Fruit fly (Drosophila melanogaster) whole organism, embryonic: Measurements from ENCODE around the gene Dhc62B.

Experiments used
- Ada2b ChIP-seq: fragments of 200-800 bp; sonication (Bioruptor generic); IDR thresholded peaks from 2 replicates; pipeline ENCODE4 v1.3.6; 2022; ENCODE audit warnings: missing biosample characterization, missing genetic modification characterization
- Antp ChIP-seq: fragments of 200-800 bp; sonication (Bioruptor generic); optimal IDR thresholded peaks from 3 replicates; lab custom pipeline; 2016; ENCODE audit warnings: missing biosample characterization, missing genetic modification characterization
- Asciz ChIP-seq: fragments of 200-800 bp; sonication (Bioruptor generic); optimal IDR thresholded peaks from 2 replicates; lab custom pipeline; 2017; ENCODE audit warnings: missing biosample characterization, mild to moderate bottlenecking, missing genetic modification characterization, missing genetic modification reagents
- C15 ChIP-seq: fragments of 200-800 bp; sonication (Bioruptor generic); IDR thresholded peaks from 3 replicates; pipeline ENCODE4 v1.3.6; 2022; ENCODE audit warnings: missing biosample characterization, missing genetic modification characterization
- CG10209 ChIP-seq: fragments of 200-800 bp; sonication (Bioruptor generic); optimal IDR thresholded peaks from 3 replicates; lab custom pipeline; 2017; ENCODE audit warnings: missing biosample characterization, mild to moderate bottlenecking, missing genetic modification characterization, missing genetic modification reagents
- CG12236 ChIP-seq: fragments of 200-800 bp; sonication (Bioruptor generic); optimal IDR thresholded peaks from 2 replicates; lab custom pipeline; 2016; ENCODE audit warnings: missing biosample characterization, missing genetic modification characterization
- CG12769 ChIP-seq: fragments of 200-800 bp; sonication (Bioruptor generic); optimal IDR thresholded peaks from 2 replicates; lab custom pipeline; 2019; ENCODE audit warnings: missing biosample characterization, mild to moderate bottlenecking, missing genetic modification characterization, moderate library complexity
- CG14667 ChIP-seq: fragments of 200-800 bp; sonication (Bioruptor generic); IDR thresholded peaks from 2 replicates; pipeline ENCODE4 v1.3.6; 2022; ENCODE audit warnings: missing biosample characterization, missing genetic modification characterization
- CG15073 ChIP-seq: fragments of 200-800 bp; sonication (Bioruptor generic); optimal IDR thresholded peaks from 2 replicates; lab custom pipeline; 2016; ENCODE audit warnings: missing biosample characterization, missing genetic modification characterization
- CG15601 ChIP-seq: fragments of 200-800 bp; sonication (Bioruptor generic); optimal IDR thresholded peaks from 3 replicates; lab custom pipeline; 2019; ENCODE audit warnings: missing biosample characterization, mild to moderate bottlenecking, missing genetic modification characterization, moderate library complexity
- CG17359 ChIP-seq: fragments of 200-800 bp; sonication (Bioruptor generic); optimal IDR thresholded peaks from 3 replicates; lab custom pipeline; 2018; ENCODE audit warnings: missing biosample characterization, mild to moderate bottlenecking, missing genetic modification characterization, moderate library complexity
- CG17361 ChIP-seq: fragments of 200-800 bp; sonication (Bioruptor generic); IDR thresholded peaks from 3 replicates; pipeline ENCODE4 v1.3.6; 2022; ENCODE audit warnings: missing biosample characterization, missing genetic modification characterization
- CG17802 ChIP-seq: fragments of 200-800 bp; sonication (Bioruptor generic); optimal IDR thresholded peaks from 2 replicates; lab custom pipeline; 2018; ENCODE audit warnings: missing biosample characterization, mild to moderate bottlenecking, missing genetic modification characterization, moderate library complexity
- CG2120 ChIP-seq: fragments of 200-800 bp; sonication (Bioruptor generic); optimal IDR thresholded peaks from 3 replicates; lab custom pipeline; 2016; ENCODE audit warnings: missing biosample characterization, missing genetic modification characterization
- CG2202 ChIP-seq: fragments of 200-800 bp; sonication (Bioruptor generic); optimal IDR thresholded peaks from 2 replicates; lab custom pipeline; 2018; ENCODE audit warnings: missing biosample characterization, mild to moderate bottlenecking, missing genetic modification characterization
- CG30431 ChIP-seq: fragments of 200-800 bp; sonication (Bioruptor generic); optimal IDR thresholded peaks from 2 replicates; lab custom pipeline; 2017; ENCODE audit warnings: missing biosample characterization, missing genetic modification characterization
- CG32532 ChIP-seq: fragments of 200-800 bp; sonication (Bioruptor generic); IDR thresholded peaks from 2 replicates; pipeline ENCODE4 v1.3.6; 2022; ENCODE audit warnings: missing biosample characterization, missing genetic modification characterization
- CG3407 ChIP-seq: fragments of 200-800 bp; sonication (Bioruptor generic); optimal IDR thresholded peaks from 2 replicates; lab custom pipeline; 2018; ENCODE audit warnings: missing biosample characterization, mild to moderate bottlenecking, missing genetic modification characterization
- CG4854 ChIP-seq: fragments of 200-800 bp; sonication (Bioruptor generic); optimal IDR thresholded peaks from 2 replicates; lab custom pipeline; 2016; ENCODE audit warnings: missing biosample characterization, missing genetic modification characterization, inconsistent platforms
- CG6765 ChIP-seq: fragments of 200-800 bp; sonication (Bioruptor generic); optimal IDR thresholded peaks from 3 replicates; lab custom pipeline; 2017; ENCODE audit warnings: missing biosample characterization, mild to moderate bottlenecking, missing genetic modification characterization
- CG7745 ChIP-seq: fragments of 200-800 bp; sonication (Bioruptor generic); optimal IDR thresholded peaks from 2 replicates; lab custom pipeline; 2018; ENCODE audit warnings: missing biosample characterization, mild to moderate bottlenecking, missing genetic modification characterization, moderate library complexity
- Dfd ChIP-seq, 2 experiments: fragments of >200 bp; optimal IDR thresholded peaks; 2 replicates each; lab custom pipeline; 2017; ENCODE audit warnings: missing biosample characterization in 2 of 2, missing genetic modification characterization in 2 of 2
- Dref ChIP-seq: fragments of 200-800 bp; sonication (Bioruptor generic); IDR thresholded peaks from 2 replicates; pipeline ENCODE4 v1.3.6; 2022; ENCODE audit warnings: missing biosample characterization, missing genetic modification characterization
- Drgx ChIP-seq: fragments of 200-800 bp; sonication (Bioruptor generic); IDR thresholded peaks from 2 replicates; pipeline ENCODE4 v1.3.6; 2022; ENCODE audit warnings: missing biosample characterization, missing genetic modification characterization
- HLH54F ChIP-seq: fragments of 200-800 bp; sonication (Bioruptor generic); optimal IDR thresholded peaks from 3 replicates; lab custom pipeline; 2016; ENCODE audit warnings: missing biosample characterization, missing genetic modification characterization
- Lhr ChIP-seq: fragments of 200-800 bp; sonication (Bioruptor generic); optimal IDR thresholded peaks from 3 replicates; lab custom pipeline; 2017; ENCODE audit warnings: mild to moderate bottlenecking, missing biosample characterization, missing genetic modification reagents, missing genetic modification characterization
- Mrtf ChIP-seq: fragments of 200-800 bp; sonication (Bioruptor generic); IDR thresholded peaks from 3 replicates; pipeline ENCODE4 v1.3.6; 2022; ENCODE audit warnings: missing biosample characterization, missing genetic modification characterization
- NFAT ChIP-seq: fragments of 200-800 bp; sonication (Bioruptor generic); IDR thresholded peaks from 2 replicates; pipeline ENCODE4 v1.3.6; 2022; ENCODE audit warnings: missing biosample characterization, missing genetic modification characterization
- Sry-β ChIP-seq: fragments of 200-800 bp; sonication (Bioruptor generic); optimal IDR thresholded peaks from 2 replicates; lab custom pipeline; 2018; ENCODE audit warnings: missing biosample characterization, mild to moderate bottlenecking, missing genetic modification characterization, moderate library complexity
- amos ChIP-seq: fragments of 200-800 bp; sonication (Bioruptor generic); IDR thresholded peaks from 2 replicates; pipeline ENCODE4 v1.3.6; 2022; ENCODE audit warnings: missing biosample characterization, missing genetic modification characterization; ENCODE audit not compliant: partially characterized antibody
- ap ChIP-seq: fragments of 200-800 bp; sonication (Bioruptor generic); IDR thresholded peaks from 2 replicates; pipeline ENCODE4 v1.3.6; 2022; ENCODE audit warnings: missing biosample characterization, missing genetic modification characterization
- dimm ChIP-seq: fragments of 200-800 bp; sonication (Bioruptor generic); IDR thresholded peaks from 2 replicates; pipeline ENCODE4 v1.3.6; 2022; ENCODE audit warnings: missing biosample characterization, missing genetic modification characterization
- disco-r ChIP-seq: fragments of 200-800 bp; sonication (Bioruptor generic); optimal IDR thresholded peaks from 2 replicates; lab custom pipeline; 2016; ENCODE audit warnings: missing biosample characterization, missing genetic modification characterization
- lola ChIP-seq, 3 experiments: fragments of >200 bp in 2 of 3; fragments of 200-800 bp in 1 of 3; sonication (Bioruptor generic) in 1 of 3; optimal IDR thresholded peaks; 2 replicates each; lab custom pipeline; 2017 to 2019; ENCODE audit warnings: missing biosample characterization in 3 of 3, missing genetic modification characterization in 3 of 3, mild to moderate bottlenecking in 1 of 3, moderate library complexity in 1 of 3
- maf-S ChIP-seq: fragments of 200-800 bp; sonication (Bioruptor generic); optimal IDR thresholded peaks from 2 replicates; lab custom pipeline; 2016; ENCODE audit warnings: missing biosample characterization, missing genetic modification characterization
- nerfin-1 ChIP-seq: fragments of 200-800 bp; sonication (Bioruptor generic); optimal IDR thresholded peaks from 3 replicates; lab custom pipeline; 2019; ENCODE audit warnings: missing biosample characterization, mild to moderate bottlenecking, missing genetic modification characterization, moderate library complexity
- nmo ChIP-seq: fragments of 200-800 bp; sonication (Bioruptor generic); optimal IDR thresholded peaks from 2 replicates; lab custom pipeline; 2018; ENCODE audit warnings: missing biosample characterization, mild to moderate bottlenecking, missing genetic modification characterization, moderate library complexity
- oc ChIP-seq: fragments of 200-800 bp; sonication (Bioruptor generic); optimal IDR thresholded peaks from 2 replicates; lab custom pipeline; 2018; ENCODE audit warnings: missing biosample characterization, mild to moderate bottlenecking, missing genetic modification characterization, moderate library complexity
- pho ChIP-seq: fragments of 200-800 bp; sonication (Bioruptor generic); optimal IDR thresholded peaks from 2 replicates; lab custom pipeline; 2016; ENCODE audit warnings: missing biosample characterization, missing genetic modification characterization
- repo ChIP-seq: fragments of 200-800 bp; sonication (Bioruptor generic); optimal IDR thresholded peaks from 2 replicates; lab custom pipeline; 2016; ENCODE audit warnings: missing biosample characterization, missing genetic modification characterization
- salm ChIP-seq: fragments of 200-800 bp; sonication (Bioruptor generic); optimal IDR thresholded peaks from 2 replicates; lab custom pipeline; 2018; ENCODE audit warnings: missing biosample characterization, mild to moderate bottlenecking, missing genetic modification characterization
- scrt ChIP-seq: fragments of 200-800 bp; sonication (Bioruptor generic); optimal IDR thresholded peaks from 2 replicates; lab custom pipeline; 2018; ENCODE audit warnings: missing biosample characterization, mild to moderate bottlenecking, missing genetic modification characterization, moderate library complexity
- sd ChIP-seq: fragments of 200-800 bp; sonication (Bioruptor generic); optimal IDR thresholded peaks from 3 replicates; lab custom pipeline; 2018; ENCODE audit warnings: missing biosample characterization, mild to moderate bottlenecking, missing genetic modification characterization, moderate library complexity
- sisA ChIP-seq: fragments of 200-800 bp; sonication (Bioruptor generic); IDR thresholded peaks from 2 replicates; pipeline ENCODE4 v1.3.6; 2022; ENCODE audit warnings: missing biosample characterization, missing genetic modification characterization
- so ChIP-seq: fragments of 200-800 bp; sonication (Bioruptor generic); IDR thresholded peaks from 3 replicates; pipeline ENCODE4 v1.3.6; 2022; ENCODE audit warnings: missing biosample characterization, missing genetic modification characterization
- sqz ChIP-seq: fragments of 200-800 bp; sonication (Bioruptor generic); optimal IDR thresholded peaks from 3 replicates; lab custom pipeline; 2018; ENCODE audit warnings: missing biosample characterization, mild to moderate bottlenecking, missing genetic modification characterization
- toy ChIP-seq: fragments of 200-800 bp; sonication (Bioruptor generic); IDR thresholded peaks from 2 replicates; pipeline ENCODE4 v1.3.6; 2022; ENCODE audit warnings: missing biosample characterization, missing genetic modification characterization
- zen2 ChIP-seq: fragments of 200-800 bp; sonication (Bioruptor generic); IDR thresholded peaks from 3 replicates; pipeline ENCODE4 v1.3.6; 2022; ENCODE audit warnings: missing biosample characterization, missing genetic modification characterization; ENCODE audit not compliant: partially characterized antibody
- zfh1 ChIP-seq: fragments of 200-800 bp; sonication (Bioruptor generic); IDR thresholded peaks from 3 replicates; pipeline ENCODE4 v1.3.6; 2022; ENCODE audit warnings: missing biosample characterization, missing genetic modification characterization

The Dhc62B gene

dm6 chr3L:1794164-1794942 is 22.8 kb upstream of the Dhc62B start (continued):
- no peak for TF ChIP-seq CG7745 (tag; lab: Kevin White, UChicago)
- no peak for TF ChIP-seq oc (tag; lab: Kevin White, UChicago)
- TF ChIP-seq sisA = no peak
- no peak for TF ChIP-seq toy (GFP tag; lab: Robert Waterston, UW)
- TF ChIP-seq maf-S (GFP tag; lab: Kevin White, UChicago) = no peak
- TF ChIP-seq CG4854 (GFP tag; lab: Kevin White, UChicago) = no peak
- no peak for TF ChIP-seq CG2202 (tag; lab: Kevin White, UChicago)
- TF ChIP-seq zfh1 = 0 out of 3 replicates have a peak, but pooled peaks have one; percentile 32
- no peak for TF ChIP-seq repo (GFP tag; lab: Kevin White, UChicago)
- no peak for TF ChIP-seq Ada2b
- no peak for TF ChIP-seq CG15601 (tag; lab: Kevin White, UChicago)
- peak; percentile 66 for TF ChIP-seq CG6765 (GFP tag; lab: Kevin White, UChicago)
- TF ChIP-seq CG17361 (GFP tag; lab: Robert Waterston, UW) = no peak
- TF ChIP-seq CG14667 (GFP tag; lab: Robert Waterston, UW) = no peak
- peak; percentile 50; the same call in 1 of the 2 replicates for TF ChIP-seq CG32532
- no peak for TF ChIP-seq CG12769 (tag; lab: Kevin White, UChicago)
- peak; percentile 17 for TF ChIP-seq nmo (GFP tag; lab: Kevin White, UChicago)
- no peak for TF ChIP-seq disco-r (GFP tag; lab: Kevin White, UChicago)
- no peak for TF ChIP-seq Asciz (GFP tag; lab: Kevin White, UChicago)
- 0 out of 2 replicates have a peak, but pooled peaks have one; percentile 19 for TF ChIP-seq Drgx (GFP tag; lab: Robert Waterston, UW)
- TF ChIP-seq Dref (GFP tag; lab: Robert Waterston, UW) = 0 out of 2 replicates have a peak, but pooled peaks have one; percentile 35
- TF ChIP-seq Lhr (GFP tag; lab: Kevin White, UChicago) = no peak
- no peak for TF ChIP-seq C15 (GFP tag; lab: Robert Waterston, UW)
- no peak for TF ChIP-seq CG17802 (tag; lab: Kevin White, UChicago)
- no peak; the same call in 1 of the 2 replicates for TF ChIP-seq amos (GFP tag; lab: Robert Waterston, UW)
- TF ChIP-seq scrt = peak; percentile 62
- no peak for TF ChIP-seq CG12236 (GFP tag; lab: Kevin White, UChicago)
- TF ChIP-seq ap (GFP tag; lab: Robert Waterston, UW) = no peak
- TF ChIP-seq CG10209 = no peak
- TF ChIP-seq dimm = no peak
- TF ChIP-seq sqz = peak; percentile 92
- no peak for TF ChIP-seq pho
- TF ChIP-seq CG3407 (GFP tag; lab: Kevin White, UChicago) = no peak
- no peak for TF ChIP-seq NFAT (GFP tag; lab: Robert Waterston, UW)
- TF ChIP-seq CG30431 (GFP tag; lab: Kevin White, UChicago) = no peak
- TF ChIP-seq so (GFP tag; lab: Robert Waterston, UW) = peak; percentile 59; the same call in 1 of the 3 replicates
- TF ChIP-seq Mrtf (GFP tag; lab: Robert Waterston, UW) = no peak
- TF ChIP-seq CG2120 = no peak
- peak; percentile 84 for TF ChIP-seq nerfin-1
- TF ChIP-seq salm (tag; lab: Kevin White, UChicago) = peak; percentile 52
- TF ChIP-seq Dfd (GFP tag; optimal IDR thresholded peaks at IDR 0.05; lab: Kevin White, UChicago) = no peak
- TF ChIP-seq sd = peak; percentile 91
- TF ChIP-seq CG15073 = no peak
- no peak for TF ChIP-seq Sry-β (GFP tag; lab: Kevin White, UChicago)
- TF ChIP-seq lola (GFP tag; optimal IDR thresholded peaks at IDR 0.05; lab: Kevin White, UChicago) = no peak
- peak; percentile 37 for TF ChIP-seq CG17359 (tag; lab: Kevin White, UChicago)
- no peak for TF ChIP-seq zen2 (GFP tag; lab: Robert Waterston, UW)
- TF ChIP-seq HLH54F = no peak
- TF ChIP-seq Antp (GFP tag; lab: Kevin White, UChicago) = no peak
